Fruit fly (Drosophila melanogaster) whole organism, wandering third instar larva: Measurements from ENCODE around the gene stai.

Experiments used
- Abd-B ChIP-seq: fragments of >200 bp; optimal IDR thresholded peaks from 2 replicates; lab custom pipeline; 2017; ENCODE audit warnings: missing biosample characterization, missing genetic modification characterization
- CG32264 ChIP-seq: fragments of 200-800 bp; sonication (Bioruptor generic); optimal IDR thresholded peaks from 2 replicates; lab custom pipeline; 2016; ENCODE audit warnings: missing biosample characterization, missing genetic modification characterization
- CG9705 ChIP-seq: fragments of 200-800 bp; sonication (Bioruptor generic); optimal IDR thresholded peaks from 2 replicates; lab custom pipeline; 2018; ENCODE audit warnings: missing biosample characterization, mild to moderate bottlenecking, missing genetic modification characterization
- CrebA ChIP-seq: fragments of 200-800 bp; sonication (Bioruptor generic); optimal IDR thresholded peaks from 2 replicates; lab custom pipeline; 2016; ENCODE audit warnings: missing biosample characterization, mild to moderate bottlenecking, missing genetic modification characterization, borderline replicate concordance
- Dfd ChIP-seq: fragments of >200 bp; optimal IDR thresholded peaks from 2 replicates; lab custom pipeline; 2017; ENCODE audit warnings: missing biosample characterization, missing genetic modification characterization
- Dif ChIP-seq: fragments of 200-275, 200-300 bp; sonication (Bioruptor generic); optimal IDR thresholded peaks from 2 replicates; lab custom pipeline; 2018; ENCODE audit warnings: missing biosample characterization, missing genetic modification characterization; ENCODE audit not compliant: partially characterized antibody
- GATAd ChIP-seq: sonication (Bioruptor generic); optimal IDR thresholded peaks from 2 replicates; lab custom pipeline; 2016; ENCODE audit warnings: missing biosample characterization, missing genetic modification characterization
- HLH106 ChIP-seq: fragments of 200-800 bp; optimal IDR thresholded peaks from 3 replicates; lab custom pipeline; 2019; ENCODE audit warnings: missing biosample characterization, mild to moderate bottlenecking, missing genetic modification characterization, moderate library complexity
- Hnf4 ChIP-seq: fragments of 200-800 bp; sonication (Bioruptor generic); optimal IDR thresholded peaks from 2 replicates; lab custom pipeline; 2016; ENCODE audit warnings: missing biosample characterization, mild to moderate bottlenecking, missing genetic modification characterization
- Hr78 ChIP-seq: fragments of >200 bp; optimal IDR thresholded peaks from 2 replicates; lab custom pipeline; 2017; ENCODE audit warnings: missing biosample characterization, missing genetic modification characterization
- Hr83 ChIP-seq: fragments of 200-300 bp; sonication (Bioruptor generic); optimal IDR thresholded peaks from 2 replicates; lab custom pipeline; 2016; ENCODE audit warnings: missing biosample characterization, mild to moderate bottlenecking, missing genetic modification characterization, moderate library complexity; ENCODE audit not compliant: poor library complexity, severe bottlenecking
- Jra ChIP-seq: sonication (Bioruptor generic); optimal IDR thresholded peaks from 2 replicates; lab custom pipeline; 2016; ENCODE audit warnings: missing biosample characterization, missing genetic modification characterization
- Mio ChIP-seq: sonication (Bioruptor generic); optimal IDR thresholded peaks from 2 replicates; lab custom pipeline; 2016; ENCODE audit warnings: missing biosample characterization, missing genetic modification characterization
- Myc ChIP-seq: fragments of >200 bp; optimal IDR thresholded peaks from 2 replicates; lab custom pipeline; 2017
- N ChIP-seq: fragments of >200 bp; optimal IDR thresholded peaks from 2 replicates; lab custom pipeline; 2018; ENCODE audit warnings: missing biosample characterization, missing external identifiers, missing genetic modification characterization
- OdsH ChIP-seq: fragments of 200-800 bp; sonication (Bioruptor generic); optimal IDR thresholded peaks from 2 replicates; lab custom pipeline; 2016; ENCODE audit warnings: missing biosample characterization, mild to moderate bottlenecking, missing genetic modification characterization
- Rel ChIP-seq, 2 experiments: fragments of 200-800 bp; sonication (Bioruptor generic) in 1 of 2; optimal IDR thresholded peaks; 2 replicates in 1 of 2; 3 replicates in 1 of 2; lab custom pipeline; 2016 to 2019; ENCODE audit warnings: mild to moderate bottlenecking in 2 of 2, missing biosample characterization in 2 of 2, missing genetic modification characterization in 2 of 2, moderate library complexity in 1 of 2
- Sp1 ChIP-seq: fragments of 200-800 bp; sonication (Bioruptor generic); optimal IDR thresholded peaks from 3 replicates; lab custom pipeline; 2019; ENCODE audit warnings: missing biosample characterization, mild to moderate bottlenecking, missing genetic modification characterization, moderate library complexity
- Vsx2 ChIP-seq: fragments of 200-300, 225-300 bp; sonication (Bioruptor generic); optimal IDR thresholded peaks from 2 replicates; lab custom pipeline; 2018; ENCODE audit warnings: missing biosample characterization, missing genetic modification characterization; ENCODE audit not compliant: partially characterized antibody
- br ChIP-seq: fragments of 200-800 bp; sonication (Bioruptor generic); optimal IDR thresholded peaks from 2 replicates; lab custom pipeline; 2016; ENCODE audit warnings: missing biosample characterization, missing genetic modification characterization
- brk ChIP-seq: fragments of 200-800 bp; sonication (Bioruptor generic); optimal IDR thresholded peaks from 2 replicates; lab custom pipeline; 2016; ENCODE audit warnings: missing biosample characterization, mild to moderate bottlenecking, missing genetic modification characterization
- dl ChIP-seq, 2 experiments: fragments of 175-275, 200-275 bp in 1 of 2; fragments of 200-275 bp in 1 of 2; sonication (Bioruptor generic); optimal IDR thresholded peaks; lab custom pipeline; 2018; ENCODE audit warnings: mild to moderate bottlenecking in 2 of 2, missing biosample characterization in 2 of 2, missing genetic modification characterization in 2 of 2, moderate library complexity in 2 of 2; ENCODE audit not compliant: partially characterized antibody in 2 of 2, insufficient read depth in 1 of 2
- dmrt93B ChIP-seq: fragments of 200-800 bp; sonication (Bioruptor generic); optimal IDR thresholded peaks from 2 replicates; lab custom pipeline; 2018; ENCODE audit warnings: missing biosample characterization, mild to moderate bottlenecking, missing genetic modification characterization
- dsf ChIP-seq: sonication (Bioruptor generic); optimal IDR thresholded peaks from 2 replicates; lab custom pipeline; 2016; ENCODE audit warnings: missing biosample characterization, missing genetic modification characterization, borderline replicate concordance
- ey ChIP-seq: fragments of 200-800 bp; sonication (Bioruptor generic); optimal IDR thresholded peaks from 2 replicates; lab custom pipeline; 2016; ENCODE audit warnings: missing biosample characterization, missing genetic modification characterization
- foxo ChIP-seq, 2 experiments: fragments of 200-800 bp; sonication (Bioruptor generic); optimal IDR thresholded peaks; 2 replicates in 1 of 2; 3 replicates in 1 of 2; lab custom pipeline; 2016 to 2017; ENCODE audit warnings: missing biosample characterization in 2 of 2, missing genetic modification characterization in 2 of 2
- fru ChIP-seq: fragments of 200-800 bp; sonication (Bioruptor generic); optimal IDR thresholded peaks from 3 replicates; lab custom pipeline; 2016; ENCODE audit warnings: missing biosample characterization, mild to moderate bottlenecking, missing genetic modification characterization
- h ChIP-seq: fragments of 200-800 bp; sonication (Bioruptor generic); optimal IDR thresholded peaks from 3 replicates; lab custom pipeline; 2016; ENCODE audit warnings: missing biosample characterization, mild to moderate bottlenecking, missing genetic modification characterization
- jim ChIP-seq: fragments of 175-275, 200-325 bp; sonication (Bioruptor generic); optimal IDR thresholded peaks from 2 replicates; lab custom pipeline; 2016; ENCODE audit warnings: missing biosample characterization, mild to moderate bottlenecking, missing genetic modification characterization
- lola ChIP-seq: fragments of >200 bp; optimal IDR thresholded peaks from 2 replicates; lab custom pipeline; 2017; ENCODE audit warnings: missing biosample characterization, missing genetic modification characterization
- pan ChIP-seq: fragments of >200 bp; optimal IDR thresholded peaks from 2 replicates; lab custom pipeline; 2017
- psq ChIP-seq: fragments of 200-800 bp; sonication (Bioruptor generic); optimal IDR thresholded peaks from 3 replicates; lab custom pipeline; 2017; ENCODE audit warnings: missing biosample characterization, mild to moderate bottlenecking, missing genetic modification characterization, moderate library complexity
- rgr ChIP-seq: fragments of 200-800 bp; sonication (Bioruptor generic); optimal IDR thresholded peaks from 3 replicates; lab custom pipeline; 2016; ENCODE audit warnings: missing biosample characterization, mild to moderate bottlenecking, missing genetic modification characterization
- sage ChIP-seq: fragments of 200-800 bp; sonication (Bioruptor generic); optimal IDR thresholded peaks from 2 replicates; lab custom pipeline; 2016; ENCODE audit warnings: missing biosample characterization, mild to moderate bottlenecking, missing genetic modification characterization
- sv ChIP-seq: fragments of 200-800 bp; sonication (Bioruptor generic); optimal IDR thresholded peaks from 3 replicates; lab custom pipeline; 2016; ENCODE audit warnings: missing biosample characterization, missing genetic modification characterization
- tai ChIP-seq: sonication (Bioruptor generic); optimal IDR thresholded peaks from 2 replicates; lab custom pipeline; 2016; ENCODE audit warnings: missing biosample characterization, missing genetic modification characterization
- usp ChIP-seq: fragments of >200 bp; optimal IDR thresholded peaks from 2 replicates; lab custom pipeline; 2017; ENCODE audit warnings: missing biosample characterization, missing genetic modification characterization
- woc ChIP-seq: sonication (Bioruptor generic); optimal IDR thresholded peaks from 2 replicates; lab custom pipeline; 2016; ENCODE audit warnings: missing biosample characterization, mild to moderate bottlenecking, missing genetic modification characterization

Gene stai

dm6 chr2L:6100202-6100689 is at the start of gene stai:
stai (plus strand) TSS chr2L:6100377.
- TF ChIP-seq rgr (GFP tag; lab: Kevin White, UChicago), result no peak
- peak; percentile 96 for TF ChIP-seq psq
- TF ChIP-seq fru, result peak; percentile 0
- TF ChIP-seq Sp1 (GFP tag; lab: Kevin White, UChicago), result peak; percentile 32

- TF ChIP-seq br (GFP tag; lab: Kevin White, UChicago) (no peak), CrebA (GFP tag; lab: Kevin White, UChicago) (no peak), jim (GFP tag; lab: Kevin White, UChicago) (no peak), usp (no peak), pan (lab: Kevin White, UChicago) (no peak), h (GFP tag; lab: Kevin White, UChicago) (no peak), rgr (GFP tag; lab: Kevin White, UChicago) (no peak), lola (GFP tag; lab: Kevin White, UChicago) (no peak), OdsH (GFP tag; lab: Kevin White, UChicago) (no peak), HLH106 (peak; percentile 9), Dif (no peak), dsf (GFP tag; lab: Kevin White, UChicago) (no peak), Vsx2 (GFP tag; lab: Kevin White, UChicago) (no peak), Jra (GFP tag; lab: Kevin White, UChicago) (peak; percentile 29), Hr83 (GFP tag; lab: Kevin White, UChicago) (peak; percentile 46), dl (GFP tag; optimal IDR thresholded peaks at IDR 0.05; lab: Kevin White, UChicago; ENCODE audit: insufficient read depth in 1 of 2, partially characterized antibody in 2 of 2) (no peak), dmrt93B (GFP tag; lab: Kevin White, UChicago) (no peak)
Measured at dm6 chr2L:6050575-6050974, 49.6 kb upstream of the stai start, which contains the start of gene CG9135. CG9135 (plus strand) TSS chr2L:6050800.

- TF ChIP-seq GATAd (GFP tag; lab: Kevin White, UChicago) (no peak), CrebA (GFP tag; lab: Kevin White, UChicago) (no peak), sage (peak; percentile 88), ey (peak; percentile 93), Dfd (GFP tag; lab: Kevin White, UChicago) (no peak), HLH106 (peak; percentile 94), psq (peak; percentile 90), N (GFP tag; lab: Kevin White, UChicago) (no peak), CG9705 (peak; percentile 91), OdsH (GFP tag; lab: Kevin White, UChicago) (peak; percentile 96), dsf (GFP tag; lab: Kevin White, UChicago) (peak; percentile 76), dmrt93B (GFP tag; lab: Kevin White, UChicago) (peak; percentile 75), dl (GFP tag; optimal IDR thresholded peaks at IDR 0.05; lab: Kevin White, UChicago; ENCODE audit: insufficient read depth in 1 of 2, partially characterized antibody in 2 of 2) (no peak), Myc (lab: Kevin White, UChicago) (no peak), Vsx2 (GFP tag; lab: Kevin White, UChicago) (no peak), Jra (GFP tag; lab: Kevin White, UChicago) (peak; percentile 64), fru (peak; percentile 98), foxo (GFP tag; optimal IDR thresholded peaks at IDR 0.05; lab: Kevin White, UChicago) (peak; percentile 92 to 95), Hnf4 (GFP tag; lab: Kevin White, UChicago) (peak; percentile 94), Hr78 (GFP tag; lab: Kevin White, UChicago) (no peak), br (GFP tag; lab: Kevin White, UChicago) (peak; percentile 97), sv (peak; percentile 97), usp (no peak), Mio (GFP tag; lab: Kevin White, UChicago) (peak; percentile 53), h (GFP tag; lab: Kevin White, UChicago) (peak; percentile 98), Hr83 (GFP tag; lab: Kevin White, UChicago) (peak; percentile 57), rgr (GFP tag; lab: Kevin White, UChicago) (peak; percentile 98), pan (lab: Kevin White, UChicago) (no peak), tai (no peak), brk (no peak), lola (GFP tag; lab: Kevin White, UChicago) (no peak), Abd-B (GFP tag; lab: Kevin White, UChicago) (no peak), Sp1 (GFP tag; lab: Kevin White, UChicago) (peak; percentile 97), Dif (no peak), Rel (GFP tag; optimal IDR thresholded peaks at IDR 0.05; lab: Kevin White, UChicago) (peak; percentile 87), Rel (tag; optimal IDR thresholded peaks at IDR 0.05; lab: Kevin White, UChicago) (peak; percentile 88), woc (GFP tag; lab: Kevin White, UChicago) (peak; percentile 93), CG32264 (peak; percentile 90), jim (GFP tag; lab: Kevin White, UChicago) (no peak)
- TF ChIP-seq, all 38 proteins: peak for 22
Measured at dm6 chr2L:6051212-6051621, 49.0 kb upstream of the stai start.
